Worm (Caenorhabditis elegans): ENCODE measurements around the gene K09E9.1.

- TF ChIP-seq ces-1 (GFP tag; optimal IDR thresholded peaks at IDR 0.05) = no peak
- no peak for TF ChIP-seq nhr-28 (tag; optimal IDR thresholded peaks at IDR 0.05)
- no peak for TF ChIP-seq snpc-4 (tag; optimal IDR thresholded peaks at IDR 0.05)
- no peak for TF ChIP-seq lin-13 (tag; optimal IDR thresholded peaks at IDR 0.05)
- no peak for TF ChIP-seq unc-62 (GFP tag; optimal IDR thresholded peaks at IDR 0.05)
- TF ChIP-seq elt-1 (tag; optimal IDR thresholded peaks at IDR 0.05; ENCODE audit: borderline replicate concordance, insufficient read depth) = no peak
- TF ChIP-seq sem-2 (GFP tag; optimal IDR thresholded peaks at IDR 0.05) = no peak
- TF ChIP-seq elt-3 (tag; optimal IDR thresholded peaks at IDR 0.05) = no peak
- TF ChIP-seq nhr-12 (tag; optimal IDR thresholded peaks at IDR 0.05) = no peak
- TF ChIP-seq bed-3 (GFP tag; optimal IDR thresholded peaks at IDR 0.05) = no peak
- TF ChIP-seq ztf-11 (tag; optimal IDR thresholded peaks at IDR 0.05) = no peak
- TF ChIP-seq ceh-43 (GFP tag; optimal IDR thresholded peaks at IDR 0.05) = no peak
These were observed 34.1 kb upstream of the K09E9.1 start for ce11 chrX:15586192-15586591.

Data from whole organism, mixed stage, embryonic.